Fruit fly (Drosophila melanogaster) whole organism, embryonic: ENCODE measurements around the gene CG34180.

Source experiments
- Abd-B ChIP-seq: fragments of 200-800 bp; sonication (Bioruptor generic); optimal IDR thresholded peaks from 2 replicates; lab custom pipeline; 2018; ENCODE audit warnings: missing biosample characterization, mild to moderate bottlenecking, missing genetic modification characterization, moderate library complexity
- Aef1 ChIP-seq: fragments of 200-800 bp; sonication (Bioruptor generic); IDR thresholded peaks from 3 replicates; pipeline ENCODE4 v1.3.6; 2022; ENCODE audit warnings: missing biosample characterization, missing genetic modification characterization
- B-H1 ChIP-seq: fragments of 200-800 bp; sonication (Bioruptor generic); IDR thresholded peaks from 3 replicates; pipeline ENCODE4 v1.3.6; 2022; ENCODE audit warnings: missing biosample characterization, missing genetic modification characterization
- Blimp-1 ChIP-seq: fragments of 200-800 bp; sonication (Bioruptor generic); optimal IDR thresholded peaks from 3 replicates; lab custom pipeline; 2018; ENCODE audit warnings: missing biosample characterization, missing genetic modification characterization, mild to moderate bottlenecking, moderate library complexity, missing genetic modification reagents
- CG10274 ChIP-seq: fragments of 200-800 bp; sonication (Bioruptor generic); optimal IDR thresholded peaks from 3 replicates; lab custom pipeline; 2017; ENCODE audit warnings: missing biosample characterization, mild to moderate bottlenecking, missing genetic modification characterization
- CG10543 ChIP-seq: fragments of 200-800 bp; sonication (Bioruptor generic); optimal IDR thresholded peaks from 3 replicates; lab custom pipeline; 2017; ENCODE audit warnings: missing biosample characterization, mild to moderate bottlenecking, missing genetic modification characterization, moderate library complexity
- CG12299 ChIP-seq: fragments of 200-800 bp; sonication (Bioruptor generic); optimal IDR thresholded peaks from 2 replicates; lab custom pipeline; 2018; ENCODE audit warnings: missing biosample characterization, mild to moderate bottlenecking, missing genetic modification characterization
- CG12769 ChIP-seq: fragments of 200-800 bp; sonication (Bioruptor generic); optimal IDR thresholded peaks from 2 replicates; lab custom pipeline; 2019; ENCODE audit warnings: missing biosample characterization, mild to moderate bottlenecking, missing genetic modification characterization, moderate library complexity
- CG15073 ChIP-seq: fragments of 200-800 bp; sonication (Bioruptor generic); optimal IDR thresholded peaks from 2 replicates; lab custom pipeline; 2016; ENCODE audit warnings: missing biosample characterization, missing genetic modification characterization
- CG15601 ChIP-seq: fragments of 200-800 bp; sonication (Bioruptor generic); optimal IDR thresholded peaks from 3 replicates; lab custom pipeline; 2019; ENCODE audit warnings: missing biosample characterization, mild to moderate bottlenecking, missing genetic modification characterization, moderate library complexity
- CG18764 ChIP-seq: fragments of 200-800 bp; sonication (Bioruptor generic); optimal IDR thresholded peaks from 3 replicates; lab custom pipeline; 2016; ENCODE audit warnings: missing biosample characterization, missing genetic modification characterization
- CG2199 ChIP-seq: fragments of 200-800 bp; sonication (Bioruptor generic); IDR thresholded peaks from 3 replicates; pipeline ENCODE4 v1.3.6; 2022; ENCODE audit warnings: missing biosample characterization, missing genetic modification characterization
- CG2678 ChIP-seq: fragments of 200-800 bp; sonication (Bioruptor generic); optimal IDR thresholded peaks from 3 replicates; lab custom pipeline; 2019; ENCODE audit warnings: missing biosample characterization, mild to moderate bottlenecking, missing genetic modification characterization, moderate library complexity
- CG30431 ChIP-seq: fragments of 200-800 bp; sonication (Bioruptor generic); optimal IDR thresholded peaks from 2 replicates; lab custom pipeline; 2017; ENCODE audit warnings: missing biosample characterization, missing genetic modification characterization
- CG33557 ChIP-seq: fragments of 200-800 bp; sonication (Bioruptor generic); optimal IDR thresholded peaks from 2 replicates; lab custom pipeline; 2019; ENCODE audit warnings: missing biosample characterization, mild to moderate bottlenecking, missing genetic modification characterization, moderate library complexity
- CG34376 ChIP-seq: fragments of 200-800 bp; sonication (Bioruptor generic); optimal IDR thresholded peaks from 2 replicates; lab custom pipeline; 2018; ENCODE audit warnings: missing biosample characterization, mild to moderate bottlenecking, missing genetic modification characterization
- CG4820 ChIP-seq: fragments of 200-800 bp; sonication (Bioruptor generic); optimal IDR thresholded peaks from 3 replicates; lab custom pipeline; 2016; ENCODE audit warnings: missing biosample characterization, missing genetic modification characterization
- CG8281 ChIP-seq: fragments of 200-800 bp; sonication (Bioruptor generic); optimal IDR thresholded peaks from 2 replicates; lab custom pipeline; 2018; ENCODE audit warnings: missing biosample characterization, mild to moderate bottlenecking, missing genetic modification characterization, moderate library complexity
- CG8290 ChIP-seq, 3 experiments: fragments of 200-800 bp; sonication (Bioruptor generic); optimal IDR thresholded peaks; 2 replicates each; lab custom pipeline; 2016 to 2019; ENCODE audit warnings: missing biosample characterization in 3 of 3, missing genetic modification characterization in 3 of 3, mild to moderate bottlenecking in 2 of 3, moderate library complexity in 1 of 3
- Dp ChIP-seq: fragments of 200-800 bp; sonication (Bioruptor generic); optimal IDR thresholded peaks from 2 replicates; lab custom pipeline; 2018; ENCODE audit warnings: missing biosample characterization, mild to moderate bottlenecking, missing genetic modification characterization, moderate library complexity
- Fer3 ChIP-seq: fragments of 200-800 bp; sonication (Bioruptor generic); optimal IDR thresholded peaks from 2 replicates; lab custom pipeline; 2018; ENCODE audit warnings: missing biosample characterization, mild to moderate bottlenecking, missing genetic modification characterization, moderate library complexity
- HLH4C ChIP-seq: fragments of 200-800 bp; sonication (Bioruptor generic); IDR thresholded peaks from 3 replicates; pipeline ENCODE4 v1.3.6; 2022; ENCODE audit warnings: missing biosample characterization, missing genetic modification characterization; ENCODE audit not compliant: partially characterized antibody
- HmgZ ChIP-seq: fragments of 200-800 bp; sonication (Bioruptor generic); optimal IDR thresholded peaks from 2 replicates; lab custom pipeline; 2018; ENCODE audit warnings: missing biosample characterization, mild to moderate bottlenecking, missing genetic modification characterization
- Max ChIP-seq: fragments of 200-800 bp; sonication (Bioruptor generic); optimal IDR thresholded peaks from 2 replicates; lab custom pipeline; 2016; ENCODE audit warnings: missing biosample characterization, mild to moderate bottlenecking, missing genetic modification characterization
- Med ChIP-seq: fragments of 200-800 bp; sonication (Bioruptor generic); peaks from one replicate; lab custom pipeline; 2016; ENCODE audit warnings: missing biosample characterization, missing genetic modification characterization, mild to moderate bottlenecking, inconsistent platforms, moderate library complexity
- NC2β ChIP-seq: fragments of 200-800 bp; sonication (Bioruptor generic); optimal IDR thresholded peaks from 2 replicates; lab custom pipeline; 2016; ENCODE audit warnings: missing biosample characterization, missing genetic modification characterization
- Poxn ChIP-seq: fragments of 200-800 bp; sonication (Bioruptor generic); IDR thresholded peaks from 2 replicates; pipeline ENCODE4 v1.3.6; 2022; ENCODE audit warnings: missing biosample characterization, missing genetic modification characterization
- Sin3A ChIP-seq: fragments of >200 bp; optimal IDR thresholded peaks from 2 replicates; lab custom pipeline; 2018
- abd-A ChIP-seq: fragments of 200-800 bp; sonication (Bioruptor generic); optimal IDR thresholded peaks from 3 replicates; lab custom pipeline; 2019; ENCODE audit warnings: missing biosample characterization, mild to moderate bottlenecking, missing genetic modification characterization, moderate library complexity
- bigmax ChIP-seq: fragments of 200-800 bp; sonication (Bioruptor generic); optimal IDR thresholded peaks from 2 replicates; lab custom pipeline; 2018; ENCODE audit warnings: missing biosample characterization, mild to moderate bottlenecking, missing genetic modification characterization
- br ChIP-seq: fragments of >200 bp; optimal IDR thresholded peaks from 2 replicates; lab custom pipeline; 2017
- bsh ChIP-seq, 2 experiments: fragments of 200-800 bp; sonication (Bioruptor generic); optimal IDR thresholded peaks; 2 replicates each; lab custom pipeline; 2017 to 2018; ENCODE audit warnings: mild to moderate bottlenecking in 2 of 2, missing biosample characterization in 2 of 2, missing genetic modification characterization in 2 of 2, moderate library complexity in 1 of 2
- crol ChIP-seq: fragments of 200-800 bp; sonication (Bioruptor generic); IDR thresholded peaks from 2 replicates; pipeline ENCODE4 v1.3.6; 2022; ENCODE audit warnings: missing biosample characterization, missing genetic modification characterization
- dmrt99B ChIP-seq: fragments of 200-800 bp; sonication (Bioruptor generic); optimal IDR thresholded peaks from 2 replicates; lab custom pipeline; 2018; ENCODE audit warnings: missing biosample characterization, mild to moderate bottlenecking, missing genetic modification characterization, moderate library complexity
- ewg ChIP-seq: fragments of 200-800 bp; sonication (Bioruptor generic); optimal IDR thresholded peaks from 3 replicates; lab custom pipeline; 2017; ENCODE audit warnings: mild to moderate bottlenecking, missing biosample characterization, missing genetic modification reagents, missing genetic modification characterization
- kay ChIP-seq: fragments of 200-800 bp; sonication (Bioruptor generic); optimal IDR thresholded peaks from 2 replicates; lab custom pipeline; 2016; ENCODE audit warnings: missing biosample characterization, missing genetic modification characterization
- kni ChIP-seq: fragments of 200-800 bp; sonication (Bioruptor generic); optimal IDR thresholded peaks from 3 replicates; lab custom pipeline; 2017; ENCODE audit warnings: mild to moderate bottlenecking, missing biosample characterization, missing genetic modification reagents, missing genetic modification characterization
- lola ChIP-seq, 3 experiments: fragments of >200 bp in 2 of 3; fragments of 200-800 bp in 1 of 3; sonication (Bioruptor generic) in 1 of 3; optimal IDR thresholded peaks; 2 replicates each; lab custom pipeline; 2017 to 2019; ENCODE audit warnings: missing biosample characterization in 3 of 3, missing genetic modification characterization in 3 of 3, mild to moderate bottlenecking in 1 of 3, moderate library complexity in 1 of 3
- otp ChIP-seq: fragments of 200-800 bp; sonication (Bioruptor generic); IDR thresholded peaks from 3 replicates; pipeline ENCODE4, ENCODE4 v1.3.6; 2022; ENCODE audit warnings: missing biosample characterization, missing genetic modification characterization
- pho ChIP-seq: fragments of 200-800 bp; sonication (Bioruptor generic); optimal IDR thresholded peaks from 2 replicates; lab custom pipeline; 2016; ENCODE audit warnings: missing biosample characterization, missing genetic modification characterization
- prd ChIP-seq, 3 experiments: fragments of >200 bp in 2 of 3; fragments of 200-800 bp in 1 of 3; sonication (Bioruptor generic) in 1 of 3; optimal IDR thresholded peaks in 2 of 3; IDR thresholded peaks in 1 of 3; 2 replicates in 2 of 3; 3 replicates in 1 of 3; pipeline versions ENCODE4 v1.3.6 to Lab custom; 2017 to 2022; ENCODE audit warnings: missing biosample characterization in 1 of 3, missing genetic modification characterization in 1 of 3
- ranshi ChIP-seq: fragments of 200-800 bp; sonication (Bioruptor generic); IDR thresholded peaks from 2 replicates; pipeline ENCODE4 v1.3.6; 2022; ENCODE audit warnings: missing biosample characterization, missing genetic modification characterization
- ro ChIP-seq: fragments of 200-800 bp; sonication (Bioruptor generic); IDR thresholded peaks from 2 replicates; pipeline ENCODE4 v1.3.6; 2022; ENCODE audit warnings: missing biosample characterization, missing genetic modification characterization
- seq ChIP-seq: fragments of 200-800 bp; sonication (Bioruptor generic); IDR thresholded peaks from 2 replicates; pipeline ENCODE4 v1.3.6; 2022; ENCODE audit warnings: missing biosample characterization, missing genetic modification characterization
- sqz ChIP-seq: fragments of 200-800 bp; sonication (Bioruptor generic); optimal IDR thresholded peaks from 3 replicates; lab custom pipeline; 2018; ENCODE audit warnings: missing biosample characterization, mild to moderate bottlenecking, missing genetic modification characterization
- stwl ChIP-seq: fragments of 200-800 bp; sonication (Bioruptor generic); optimal IDR thresholded peaks from 3 replicates; lab custom pipeline; 2018; ENCODE audit warnings: missing biosample characterization, mild to moderate bottlenecking, missing genetic modification characterization, moderate library complexity
- tx ChIP-seq: fragments of 200-800 bp; sonication (Bioruptor generic); optimal IDR thresholded peaks from 2 replicates; lab custom pipeline; 2016; ENCODE audit warnings: missing biosample characterization, missing genetic modification characterization

The CG34180 gene

DNA sequence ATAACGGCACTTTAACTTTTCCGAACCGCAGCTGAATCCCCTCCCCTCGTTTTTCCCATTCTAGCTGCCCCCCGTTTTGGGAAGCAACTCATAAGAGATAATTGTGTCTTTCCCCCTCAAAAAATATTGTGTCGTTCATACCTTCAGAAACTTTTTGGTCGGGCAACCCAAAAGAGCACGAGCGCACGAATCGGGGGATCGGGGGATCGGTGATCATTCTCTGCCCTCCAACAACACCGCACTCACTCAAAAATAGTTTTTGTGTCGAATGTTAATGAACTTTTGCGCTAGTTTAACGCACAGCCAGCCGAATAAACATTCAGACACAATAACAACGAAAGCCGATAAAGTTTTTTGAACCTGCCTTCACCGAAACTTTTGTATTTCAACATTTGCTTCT lies 30.1 kb downstream of the CG34180 start (continued):
- no peak for TF ChIP-seq prd (optimal IDR thresholded peaks at IDR 0.05; lab: Kevin White, UChicago)
- no peak for TF ChIP-seq prd (GFP tag; IDR thresholded peaks at IDR 0.05; lab: Robert Waterston, UW)
- TF ChIP-seq otp (GFP tag; lab: Robert Waterston, UW), result no peak
- TF ChIP-seq bigmax, result no peak
- no peak for TF ChIP-seq kay
- no peak for TF ChIP-seq NC2β (GFP tag; lab: Kevin White, UChicago)
- TF ChIP-seq ewg, result no peak
- peak; percentile 62 for TF ChIP-seq CG34376 (GFP tag; lab: Kevin White, UChicago)
- TF ChIP-seq ranshi (GFP tag; lab: Robert Waterston, UW), result no peak
- TF ChIP-seq Aef1 (GFP tag; lab: Robert Waterston, UW), result peak; percentile 64
- TF ChIP-seq Fer3 (tag; lab: Kevin White, UChicago), result no peak
- no peak for TF ChIP-seq CG18764 (GFP tag; lab: Kevin White, UChicago)
- peak; percentile 79 for TF ChIP-seq crol (GFP tag; lab: Robert Waterston, UW)
- TF ChIP-seq HLH4C (GFP tag; lab: Robert Waterston, UW), result no peak
- peak; percentile 69 for TF ChIP-seq Blimp-1
- TF ChIP-seq CG4820 (GFP tag; lab: Kevin White, UChicago), result no peak
- peak; percentile 75 for TF ChIP-seq abd-A
- peak; percentile 26 for TF ChIP-seq CG2678 (tag; lab: Kevin White, UChicago)
- TF ChIP-seq pho, result no peak
- TF ChIP-seq CG15073 (GFP tag; lab: Kevin White, UChicago), result no peak
- no peak for TF ChIP-seq tx (GFP tag; lab: Kevin White, UChicago)
- peak; percentile 68 for TF ChIP-seq CG10543
- TF ChIP-seq CG8290 (GFP tag; optimal IDR thresholded peaks at IDR 0.05; lab: Kevin White, UChicago), result no peak
- peak in 1 of 2 experiments; percentile 30 for TF ChIP-seq CG8290 (tag; optimal IDR thresholded peaks at IDR 0.05; lab: Kevin White, UChicago)
- TF ChIP-seq Med (GFP tag; lab: Kevin White, UChicago), result peak; percentile 67
- TF ChIP-seq CG8281 (tag; lab: Kevin White, UChicago), result no peak
- TF ChIP-seq sqz (GFP tag; lab: Kevin White, UChicago), result peak; percentile 15
- TF ChIP-seq br (lab: Kevin White, UChicago), result no peak
- TF ChIP-seq CG2199 (GFP tag; lab: Robert Waterston, UW), result 0 out of 3 replicates have a peak, but pooled peaks have one; percentile 41
- peak; percentile 92 for TF ChIP-seq CG12769 (tag; lab: Kevin White, UChicago)

DNA sequence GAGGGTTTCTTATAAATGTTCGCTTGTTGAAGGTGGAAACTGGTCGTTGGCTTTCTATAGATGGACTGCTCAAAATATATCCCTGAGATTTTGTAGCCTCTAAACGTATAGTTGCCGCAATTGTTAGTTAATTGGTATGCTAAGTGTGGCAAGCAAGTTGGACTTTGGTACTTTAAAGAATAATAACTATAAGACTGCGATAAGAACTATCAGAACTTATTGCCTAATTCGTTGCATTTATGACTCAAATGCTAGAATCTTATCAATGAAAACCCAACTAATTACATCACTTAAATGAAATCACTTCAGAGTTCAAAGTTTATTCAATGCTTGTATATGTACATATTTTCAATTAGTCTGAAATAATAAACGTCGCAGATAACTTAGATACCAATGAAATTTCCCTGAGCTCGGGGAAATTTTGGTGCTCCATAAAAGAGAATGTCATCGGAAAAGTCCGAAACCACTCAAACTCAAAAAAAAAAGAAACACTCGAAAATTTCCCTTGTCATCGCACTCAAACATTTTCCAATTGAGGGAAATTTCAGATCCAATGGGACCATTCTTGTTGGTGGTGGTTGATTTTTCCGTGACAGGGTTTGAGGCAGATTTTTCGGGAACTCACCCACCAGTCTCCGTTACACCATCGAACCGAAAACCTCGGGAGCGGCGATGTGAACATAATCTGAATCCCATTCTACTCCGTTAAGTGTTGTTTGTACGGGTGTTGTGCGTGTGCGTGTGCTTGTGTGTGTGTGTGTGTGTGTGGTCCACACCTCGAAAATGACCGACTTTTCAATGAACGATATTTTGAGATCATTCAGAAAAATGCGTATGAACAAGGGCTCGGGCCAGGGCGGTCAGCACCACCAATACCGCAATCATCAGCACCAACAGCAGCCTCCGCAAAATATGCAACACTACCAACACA lies 30.7 kb downstream of the CG34180 start, which contains the start of gene CG45075:
Gene CG45075 (plus strand): TSS at position 627 of the 931 bp plus-strand sequence.
- TF ChIP-seq Poxn (GFP tag; lab: Robert Waterston, UW), result no peak
- no peak for TF ChIP-seq Sin3A (lab: Kevin White, UChicago)
- TF ChIP-seq CG15601 (tag; lab: Kevin White, UChicago), result peak; percentile 30
- TF ChIP-seq CG12299 (tag; lab: Kevin White, UChicago), result no peak
- peak; percentile 36 for TF ChIP-seq kni (GFP tag; lab: Kevin White, UChicago)
- TF ChIP-seq Abd-B (GFP tag; lab: Kevin White, UChicago), result no peak
- TF ChIP-seq CG30431 (GFP tag; lab: Kevin White, UChicago), result no peak
- no peak for TF ChIP-seq ro (GFP tag; lab: Robert Waterston, UW)
- no peak for TF ChIP-seq B-H1 (GFP tag; lab: Robert Waterston, UW)
- TF ChIP-seq lola (GFP tag; optimal IDR thresholded peaks at IDR 0.05; lab: Kevin White, UChicago), result no peak
- TF ChIP-seq Dp (GFP tag; lab: Kevin White, UChicago), result no peak
- TF ChIP-seq HmgZ (tag; lab: Kevin White, UChicago), result peak; percentile 10
- no peak for TF ChIP-seq crol (GFP tag; lab: Robert Waterston, UW)
- TF ChIP-seq CG33557 (GFP tag; lab: Kevin White, UChicago), result no peak
- TF ChIP-seq CG10274 (GFP tag; lab: Kevin White, UChicago), result no peak
- 0 out of 2 replicates have a peak, but pooled peaks have one; percentile 25 for TF ChIP-seq seq
- peak; percentile 10 for TF ChIP-seq dmrt99B (tag; lab: Kevin White, UChicago)
- peak in 1 of 2 experiments; percentile 23 for TF ChIP-seq bsh (GFP tag; optimal IDR thresholded peaks at IDR 0.05; lab: Kevin White, UChicago)
- peak; percentile 17 for TF ChIP-seq ewg
- peak; percentile 32 for TF ChIP-seq stwl
- TF ChIP-seq Max (GFP tag; lab: Kevin White, UChicago), result no peak
- peak; percentile 61 for TF ChIP-seq sqz (GFP tag; lab: Kevin White, UChicago)
